Fruit fly (Drosophila melanogaster): ENCODE measurements around the gene CG11537.

- TF ChIP-seq Dref (GFP tag; IDR thresholded peaks at IDR 0.05) (no peak), CG31441 (GFP tag; IDR thresholded peaks at IDR 0.05) (no peak), eyg (GFP tag; optimal IDR thresholded peaks at IDR 0.05) (no peak), ranshi (GFP tag; IDR thresholded peaks at IDR 0.05) (no peak), pfk (GFP tag; optimal IDR thresholded peaks at IDR 0.05) (no peak), pan (optimal IDR thresholded peaks at IDR 0.05) (no peak), pan (GFP tag; optimal IDR thresholded peaks at IDR 0.05 in 1 of 2, IDR thresholded peaks at IDR 0.05 in 1 of 2) (no peak), tgo (GFP tag; IDR thresholded peaks at IDR 0.05) (no peak), sima (GFP tag; optimal IDR thresholded peaks at IDR 0.05) (no peak), Opbp (GFP tag; IDR thresholded peaks at IDR 0.05; ENCODE audit: partially characterized antibody) (peak; percentile 58; the same call in 2 of the 3 replicates), CG8089 (GFP tag; optimal IDR thresholded peaks at IDR 0.05) (no peak)
These were observed 21.4 kb downstream of the CG11537 start for dm6 chr3L:3121769-3122432.

Measured in whole organism, embryonic.